Worm (Caenorhabditis elegans): ENCODE data around the gene F40G9.9.

F40G9.9 gene

DNA sequence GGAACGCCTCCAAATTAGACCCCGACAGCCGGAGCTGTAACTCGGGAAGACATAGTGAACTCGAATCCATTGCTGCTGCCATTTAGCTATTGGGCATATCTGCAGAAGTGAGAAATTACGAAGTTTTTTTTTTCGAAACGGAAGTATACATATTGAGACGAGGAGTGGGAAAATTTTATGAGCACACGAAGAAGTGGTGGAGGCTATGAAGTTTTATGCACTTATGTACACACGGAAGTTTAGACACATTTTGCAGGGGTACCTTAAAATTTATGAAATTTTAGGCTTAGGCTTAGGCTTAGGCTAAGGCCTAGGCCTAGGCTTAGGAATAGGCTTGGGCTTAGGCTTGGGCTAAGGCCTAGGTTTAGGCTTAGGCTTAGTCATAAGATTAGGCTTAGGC lies 35.5 kb upstream of the F40G9.9 start, which contains the start of gene W10C4.1:
Gene W10C4.1 (minus strand): TSS at position 101 of the 400 bp plus-strand sequence.
- no peak for TF ChIP-seq unc-39 (tag; optimal IDR thresholded peaks at IDR 0.05)
- TF ChIP-seq lsy-12 (tag; optimal IDR thresholded peaks at IDR 0.05), result no peak
- TF ChIP-seq jun-1 (tag; optimal IDR thresholded peaks at IDR 0.05), result no peak
- no peak for TF ChIP-seq snpc-4 (tag; optimal IDR thresholded peaks at IDR 0.05)
- TF ChIP-seq lin-39 (tag; optimal IDR thresholded peaks at IDR 0.05), result no peak
- TF ChIP-seq nhr-11 (tag; optimal IDR thresholded peaks at IDR 0.05), result no peak
- no peak for TF ChIP-seq hmg-11 (tag; optimal IDR thresholded peaks at IDR 0.05)
- TF ChIP-seq pqm-1 (tag; optimal IDR thresholded peaks at IDR 0.05), result no peak
- no peak for TF ChIP-seq nhr-77 (tag; optimal IDR thresholded peaks at IDR 0.05)
- TF ChIP-seq skn-1 (tag; optimal IDR thresholded peaks at IDR 0.05), result no peak
- no peak for TF ChIP-seq daf-12 (tag; optimal IDR thresholded peaks at IDR 0.05)

- TF ChIP-seq ceh-28 (tag; optimal IDR thresholded peaks at IDR 0.05) (peak; percentile 96), pqm-1 (tag; optimal IDR thresholded peaks at IDR 0.05) (no peak)
Observed at ce11 chrIII:203953-204352, 32.4 kb upstream of the F40G9.9 start.

- TF ChIP-seq lin-39 (tag; optimal IDR thresholded peaks at IDR 0.05) (no peak), ztf-4 (tag; optimal IDR thresholded peaks at IDR 0.05) (no peak), R02D3.7 (tag; optimal IDR thresholded peaks at IDR 0.05) (no peak), tbx-2 (tag; optimal IDR thresholded peaks at IDR 0.05) (no peak), unc-39 (tag; optimal IDR thresholded peaks at IDR 0.05) (no peak), sea-2 (GFP tag; optimal IDR thresholded peaks at IDR 0.05) (no peak), lsy-12 (tag; optimal IDR thresholded peaks at IDR 0.05) (no peak), hmg-11 (tag; optimal IDR thresholded peaks at IDR 0.05) (no peak), nhr-237 (tag; optimal IDR thresholded peaks at IDR 0.05) (no peak), ztf-11 (tag; optimal IDR thresholded peaks at IDR 0.05) (no peak), lin-15B (tag; optimal IDR thresholded peaks at IDR 0.05) (no peak)
Observed at ce11 chrIII:194160-194559, 22.6 kb upstream of the F40G9.9 start, which contains the start of gene F40G9.17. F40G9.17 (plus strand) TSS chrIII:194460.

ce11 chrIII:191803-192202 lies 20.3 kb upstream of the F40G9.9 start, which contains the start of gene sec-20:
sec-20 (plus strand) TSS chrIII:192103.
- TF ChIP-seq ztf-11 (tag; optimal IDR thresholded peaks at IDR 0.05) (no peak), mml-1 (tag; optimal IDR thresholded peaks at IDR 0.05) (no peak), lin-15B (tag; optimal IDR thresholded peaks at IDR 0.05) (no peak), elt-2 (tag; optimal IDR thresholded peaks at IDR 0.05) (no peak), ceh-16 (tag; optimal IDR thresholded peaks at IDR 0.05) (no peak), lin-39 (tag; optimal IDR thresholded peaks at IDR 0.05) (no peak), fkh-2 (tag; optimal IDR thresholded peaks at IDR 0.05) (no peak), pha-4 (tag; optimal IDR thresholded peaks at IDR 0.05) (no peak), egl-27 (tag; optimal IDR thresholded peaks at IDR 0.05) (no peak), hmg-11 (tag; optimal IDR thresholded peaks at IDR 0.05) (no peak), jun-1 (tag; optimal IDR thresholded peaks at IDR 0.05) (no peak), snpc-4 (tag; optimal IDR thresholded peaks at IDR 0.05) (no peak), ceh-28 (tag; optimal IDR thresholded peaks at IDR 0.05) (no peak), nhr-25 (tag; optimal IDR thresholded peaks at IDR 0.05) (no peak)

DNA sequence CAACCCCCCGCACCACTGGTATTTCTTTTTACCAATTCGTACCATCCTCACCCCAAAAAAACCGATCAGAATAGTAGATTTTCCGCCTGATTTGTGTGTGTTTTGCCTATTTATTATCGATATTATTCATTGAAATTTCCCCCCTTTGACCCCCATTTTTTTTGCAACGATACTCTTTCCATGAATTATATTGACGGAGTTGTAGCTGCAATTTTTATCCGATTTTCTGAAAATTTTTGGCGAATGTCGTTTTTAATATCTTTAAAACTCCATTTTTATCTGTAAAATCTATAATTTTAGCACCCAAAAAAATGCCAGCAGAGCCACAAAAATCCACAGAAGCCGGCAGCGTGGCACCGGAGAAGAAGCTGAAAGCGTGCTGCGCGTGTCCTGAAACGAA lies 19.2 kb upstream of the F40G9.9 start, which contains the start of gene cox-17:
Gene cox-17 (plus strand): TSS at position 301 of the 400 bp plus-strand sequence.
- TF ChIP-seq elt-2 (tag; optimal IDR thresholded peaks at IDR 0.05) (peak; percentile 6), ceh-28 (tag; optimal IDR thresholded peaks at IDR 0.05) (no peak)

DNA sequence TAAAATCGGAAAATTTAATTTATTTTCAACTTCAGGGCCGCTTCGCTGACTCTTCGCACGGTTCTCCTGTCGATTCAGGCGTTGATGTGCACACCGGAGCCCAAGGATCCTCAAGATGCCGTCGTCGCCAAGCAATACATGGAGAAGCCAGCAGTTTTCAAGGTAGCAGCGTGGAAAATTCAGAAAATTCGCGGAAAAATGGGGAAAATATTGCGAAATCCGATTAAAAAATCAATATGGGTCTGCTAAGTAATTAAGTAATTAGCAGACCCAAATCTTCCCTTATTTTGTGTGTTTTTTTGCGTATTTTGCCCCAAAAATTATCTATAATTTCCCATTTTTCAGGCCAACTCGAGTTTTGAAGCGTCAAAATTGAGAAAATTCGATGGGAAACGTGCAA lies 17.8 kb upstream of the F40G9.9 start:
- no peak for TF ChIP-seq nhr-77 (tag; optimal IDR thresholded peaks at IDR 0.05)
- no peak for TF ChIP-seq nhr-67 (tag; optimal IDR thresholded peaks at IDR 0.05)
- no peak for TF ChIP-seq R02D3.7 (tag; optimal IDR thresholded peaks at IDR 0.05)
- no peak for TF ChIP-seq egl-5 (tag; optimal IDR thresholded peaks at IDR 0.05)
- TF ChIP-seq elt-2 (tag; optimal IDR thresholded peaks at IDR 0.05), result no peak
- no peak for TF ChIP-seq sea-2 (GFP tag; optimal IDR thresholded peaks at IDR 0.05)
- TF ChIP-seq tbx-2 (tag; optimal IDR thresholded peaks at IDR 0.05), result no peak

DNA sequence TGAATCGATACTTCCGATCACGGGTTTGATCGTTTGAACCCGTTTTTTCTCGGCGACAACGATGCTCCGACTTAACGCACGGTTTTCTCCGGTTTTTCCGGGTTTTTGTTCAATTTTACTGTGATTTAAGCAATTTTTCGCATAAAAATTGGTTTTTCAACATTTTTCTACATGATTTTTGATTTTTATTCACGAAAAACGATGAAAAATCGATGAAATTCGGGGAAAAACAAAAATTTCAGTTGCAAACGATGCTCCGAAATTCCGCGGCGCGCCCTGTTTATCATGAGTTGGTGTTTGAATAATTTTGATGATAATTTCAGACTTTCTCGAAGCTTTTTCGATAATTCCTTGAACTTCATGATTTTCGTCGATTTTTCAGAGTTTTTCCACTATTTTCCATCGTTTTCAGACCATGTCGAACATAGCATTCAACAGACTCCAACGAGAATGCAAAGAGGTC lies 16.9 kb upstream of the F40G9.9 start, which contains the start of gene ubc-20:
Gene ubc-20 (plus strand): TSS at position 413 of the 463 bp plus-strand sequence.
- TF ChIP-seq fkh-2 (tag; optimal IDR thresholded peaks at IDR 0.05) (no peak), jun-1 (tag; optimal IDR thresholded peaks at IDR 0.05) (no peak), elt-2 (tag; optimal IDR thresholded peaks at IDR 0.05) (peak; percentile 42), nfya-1 (tag; optimal IDR thresholded peaks at IDR 0.05; ENCODE audit: insufficient read depth) (peak; percentile 29), lin-15B (tag; optimal IDR thresholded peaks at IDR 0.05) (peak; percentile 15), ceh-28 (tag; optimal IDR thresholded peaks at IDR 0.05) (no peak), hmg-11 (tag; optimal IDR thresholded peaks at IDR 0.05) (peak; percentile 39), pha-4 (tag; optimal IDR thresholded peaks at IDR 0.05) (peak; percentile 51), skn-1 (tag; optimal IDR thresholded peaks at IDR 0.05) (peak; percentile 14)
